Fruit fly (Drosophila melanogaster): ENCODE data around the gene GATAd.

The GATAd gene

dm6 chr2L:10299077-10299809 lies 34.3 kb upstream of the GATAd start (continued):
- TF ChIP-seq cad (GFP tag; optimal IDR thresholded peaks at IDR 0.05): no peak
- TF ChIP-seq CG2120 (GFP tag; optimal IDR thresholded peaks at IDR 0.05): peak; percentile 0
- no peak for TF ChIP-seq HLH3B (GFP tag; IDR thresholded peaks at IDR 0.05)
- TF ChIP-seq TFAM (GFP tag; optimal IDR thresholded peaks at IDR 0.05): no peak
- no peak for TF ChIP-seq scrt (GFP tag; optimal IDR thresholded peaks at IDR 0.05)
- TF ChIP-seq nerfin-1 (tag; optimal IDR thresholded peaks at IDR 0.05): peak; percentile 6
- TF ChIP-seq CG13624 (GFP tag; optimal IDR thresholded peaks at IDR 0.05): no peak
- TF ChIP-seq CG12391 (tag; optimal IDR thresholded peaks at IDR 0.05): peak; percentile 23
- TF ChIP-seq CG31365 (tag; optimal IDR thresholded peaks at IDR 0.05): peak; percentile 55
- no peak for TF ChIP-seq B-H1 (GFP tag; IDR thresholded peaks at IDR 0.05)
- TF ChIP-seq CG2199 (GFP tag; IDR thresholded peaks at IDR 0.05): no peak
- TF ChIP-seq Gsc (GFP tag; IDR thresholded peaks at IDR 0.05): no peak
- no peak for TF ChIP-seq tio (GFP tag; optimal IDR thresholded peaks at IDR 0.05)
- no peak for TF ChIP-seq CG6683 (GFP tag; optimal IDR thresholded peaks at IDR 0.05)
- TF ChIP-seq CG5953 (GFP tag; IDR thresholded peaks at IDR 0.05): no peak
- TF ChIP-seq Lim3 (GFP tag; IDR thresholded peaks at IDR 0.05): no peak
- TF ChIP-seq amos (GFP tag; IDR thresholded peaks at IDR 0.05; ENCODE audit: partially characterized antibody): no peak
- TF ChIP-seq PHDP (tag; optimal IDR thresholded peaks at IDR 0.05): peak; percentile 33
- TF ChIP-seq Vsx1 (GFP tag; optimal IDR thresholded peaks at IDR 0.05): no peak
- TF ChIP-seq schlank (tag; optimal IDR thresholded peaks at IDR 0.05): no peak
- TF ChIP-seq Jarid2 (GFP tag; optimal IDR thresholded peaks at IDR 0.05): no peak
- no peak for TF ChIP-seq jigr1 (GFP tag; IDR thresholded peaks at IDR 0.05)
- no peak for TF ChIP-seq CG17612 (GFP tag; IDR thresholded peaks at IDR 0.05)
- peak; percentile 8 for TF ChIP-seq CG17568 (GFP tag; optimal IDR thresholded peaks at IDR 0.05)
- TF ChIP-seq abd-A (tag; optimal IDR thresholded peaks at IDR 0.05): no peak
- TF ChIP-seq HLH4C (GFP tag; IDR thresholded peaks at IDR 0.05; ENCODE audit: partially characterized antibody): 0 out of 3 replicates have a peak, but pooled peaks have one; percentile 47
- TF ChIP-seq CG11504 (tag; optimal IDR thresholded peaks at IDR 0.05): peak; percentile 31
- no peak for TF ChIP-seq fd64A (GFP tag; optimal IDR thresholded peaks at IDR 0.05)
- TF ChIP-seq hkb (optimal IDR thresholded peaks at IDR 0.05): no peak
- TF ChIP-seq hkb (GFP tag; IDR thresholded peaks at IDR 0.05): 0 out of 2 replicates have a peak, but pooled peaks have one; percentile 13
- TF ChIP-seq Pdp1 (GFP tag; optimal IDR thresholded peaks at IDR 0.05): no peak
- TF ChIP-seq gem (tag; optimal IDR thresholded peaks at IDR 0.05): peak; percentile 62
- peak in 1 of 2 experiments; percentile 8 for TF ChIP-seq dpn (GFP tag; optimal IDR thresholded peaks at IDR 0.05)
- TF ChIP-seq Gug (GFP tag; IDR thresholded peaks at IDR 0.05): no peak
- 0 out of 2 replicates have a peak, but pooled peaks have one; percentile 50 for TF ChIP-seq CG13287 (GFP tag; IDR thresholded peaks at IDR 0.05; ENCODE audit: partially characterized antibody)
- TF ChIP-seq CG18262 (tag; optimal IDR thresholded peaks at IDR 0.05): peak; percentile 0
- no peak for TF ChIP-seq lbe (GFP tag; optimal IDR thresholded peaks at IDR 0.05)
- TF ChIP-seq MTF-1 (GFP tag; optimal IDR thresholded peaks at IDR 0.05; ENCODE audit: borderline replicate concordance): no peak
- no peak for TF ChIP-seq gsb-n (tag; optimal IDR thresholded peaks at IDR 0.05)
- no peak for TF ChIP-seq CG32772 (GFP tag; IDR thresholded peaks at IDR 0.05)
- TF ChIP-seq E2f2 (GFP tag; IDR thresholded peaks at IDR 0.05): no peak
- TF ChIP-seq Usf (GFP tag; optimal IDR thresholded peaks at IDR 0.05): no peak
- TF ChIP-seq mld (GFP tag; IDR thresholded peaks at IDR 0.05; ENCODE audit: partially characterized antibody): no peak
- TF ChIP-seq CG12299 (tag; optimal IDR thresholded peaks at IDR 0.05): no peak
- no peak for TF ChIP-seq stwl (tag; optimal IDR thresholded peaks at IDR 0.05)
- TF ChIP-seq CrebB (tag; optimal IDR thresholded peaks at IDR 0.05): no peak
- TF ChIP-seq dysf (GFP tag; IDR thresholded peaks at IDR 0.05): peak; percentile 49; the same call in 1 of the 3 replicates
- TF ChIP-seq row (GFP tag; IDR thresholded peaks at IDR 0.05): peak; percentile 47; the same call in 2 of the 3 replicates
- TF ChIP-seq grau (tag; optimal IDR thresholded peaks at IDR 0.05): peak; percentile 36

All from whole organism, embryonic.